Worm (Caenorhabditis elegans) whole organism, young adult: Measurements from ENCODE around the gene egl-20.

Experiments used
- F55B11.4 ChIP-seq: sonication (generic microtip); optimal IDR thresholded peaks from 2 replicates; lab custom pipeline; 2016; ENCODE audit warnings: missing compliant biosample characterization, missing genetic modification characterization, borderline replicate concordance; ENCODE audit not compliant: insufficient read depth
- F57C9.4 ChIP-seq: sonication (generic microtip); optimal IDR thresholded peaks from 2 replicates; lab custom pipeline; 2017; ENCODE audit warnings: mild to moderate bottlenecking, missing genetic modification characterization, missing compliant biosample characterization
- T26A5.8 ChIP-seq: sonication (generic microtip); optimal IDR thresholded peaks from 2 replicates; lab custom pipeline; 2016; ENCODE audit warnings: missing genetic modification characterization, missing compliant biosample characterization
- Y56A3A.18 ChIP-seq: fragments of 200-800 bp; sonication (Bioruptor generic); IDR thresholded peaks from 2 replicates; pipeline ENCODE4 v1.3.6; 2022; ENCODE audit warnings: missing genetic modification reagents, missing genetic modification characterization, missing compliant biosample characterization
- aptf-2 ChIP-seq: fragments of 200-800 bp; sonication (Bioruptor generic); conservative IDR thresholded peaks from 2 replicates; pipeline ENCODE4 v1.3.6; 2022; ENCODE audit warnings: missing genetic modification reagents, missing genetic modification characterization, missing compliant biosample characterization
- ceh-91 ChIP-seq: fragments of 200-800 bp; sonication (Bioruptor generic); IDR thresholded peaks from 2 replicates; pipeline ENCODE4 v1.3.6; 2022; ENCODE audit warnings: missing genetic modification reagents, missing genetic modification characterization, missing compliant biosample characterization
- chd-7 ChIP-seq: sonication (generic microtip); optimal IDR thresholded peaks from 2 replicates; lab custom pipeline; 2016; ENCODE audit warnings: mild to moderate bottlenecking, missing genetic modification characterization, moderate library complexity, missing compliant biosample characterization
- dpff-1 ChIP-seq: sonication (generic microtip); optimal IDR thresholded peaks from 2 replicates; lab custom pipeline; 2017; ENCODE audit warnings: mild to moderate bottlenecking, missing genetic modification characterization, missing compliant biosample characterization
- dpl-1 ChIP-seq: fragments of 150-350 bp; optimal IDR thresholded peaks from 2 replicates; lab custom pipeline; 2014; ENCODE audit warnings: missing biosample characterization, missing genetic modification reagents, missing genetic modification characterization
- efl-1 ChIP-seq: fragments of 150-350 bp; optimal IDR thresholded peaks from 2 replicates; lab custom pipeline; 2014; ENCODE audit warnings: missing biosample characterization, missing genetic modification reagents, missing genetic modification characterization
- egl-18 ChIP-seq: fragments of 200-800 bp; sonication (Bioruptor generic); IDR thresholded peaks from 2 replicates; pipeline ENCODE4 v1.3.6; 2022; ENCODE audit warnings: missing genetic modification reagents, missing genetic modification characterization, missing compliant biosample characterization
- egrh-3 ChIP-seq: fragments of 200-800 bp; sonication (Bioruptor generic); IDR thresholded peaks from 2 replicates; pipeline ENCODE4 v1.3.6; 2022; ENCODE audit warnings: missing genetic modification reagents, missing genetic modification characterization, missing compliant biosample characterization
- ekl-4 ChIP-seq: fragments of 200-800 bp; sonication (Bioruptor generic); IDR thresholded peaks from 2 replicates; pipeline ENCODE4 v1.3.6; 2022; ENCODE audit warnings: missing genetic modification reagents, missing genetic modification characterization, missing compliant biosample characterization
- fkh-3 ChIP-seq: sonication (generic microtip); optimal IDR thresholded peaks from 2 replicates; lab custom pipeline; 2016; ENCODE audit warnings: mild to moderate bottlenecking, missing genetic modification characterization, missing compliant biosample characterization
- hlh-12 ChIP-seq: sonication (generic microtip); optimal IDR thresholded peaks from 2 replicates; lab custom pipeline; 2016; ENCODE audit warnings: missing genetic modification characterization, missing compliant biosample characterization
- hlh-26 ChIP-seq: fragments of 200-800 bp; sonication (Bioruptor generic); conservative IDR thresholded peaks from 2 replicates; pipeline ENCODE4 v1.3.6; 2022; ENCODE audit warnings: missing genetic modification reagents, missing genetic modification characterization, missing compliant biosample characterization
- hsf-1 ChIP-seq: fragments of 200-800 bp; sonication (Bioruptor generic); IDR thresholded peaks from 2 replicates; pipeline ENCODE4 v1.3.6; 2022; ENCODE audit warnings: missing genetic modification reagents, missing genetic modification characterization, missing compliant biosample characterization
- lin-35 ChIP-seq, 3 experiments: fragments of 150-350 bp in 2 of 3; sonication (generic microtip) in 1 of 3; optimal IDR thresholded peaks; 2 replicates each; lab custom pipeline; 2014 to 2018; ENCODE audit warnings: missing biosample characterization in 3 of 3, missing genetic modification characterization in 3 of 3, missing genetic modification reagents in 3 of 3
- lin-54 ChIP-seq: fragments of 200-800 bp; sonication (Bioruptor generic); optimal IDR thresholded peaks from 2 replicates; lab custom pipeline; 2018; ENCODE audit warnings: mild to moderate bottlenecking, missing genetic modification characterization, missing compliant biosample characterization
- madf-6 ChIP-seq: fragments of 200-800 bp; sonication (Bioruptor generic); IDR thresholded peaks from 2 replicates; pipeline ENCODE4 v1.3.6; 2022; ENCODE audit warnings: missing genetic modification reagents, missing genetic modification characterization, missing compliant biosample characterization
- mxl-1 ChIP-seq: sonication (generic microtip); optimal IDR thresholded peaks from 2 replicates; lab custom pipeline; 2016; ENCODE audit warnings: missing genetic modification characterization, missing compliant biosample characterization
- nfyb-1 ChIP-seq: fragments of 200-800 bp; sonication (Bioruptor generic); IDR thresholded peaks from 2 replicates; pipeline ENCODE4 v1.3.6; 2022; ENCODE audit warnings: missing genetic modification reagents, missing genetic modification characterization, missing compliant biosample characterization
- snpc-1.3 ChIP-seq: sonication (generic microtip); optimal IDR thresholded peaks from 2 replicates; lab custom pipeline; 2017; ENCODE audit warnings: missing genetic modification characterization, mild to moderate bottlenecking, missing compliant biosample characterization, antibody characterized with exemption, moderate library complexity, missing genotype, missing genetic modification reagents; ENCODE audit not compliant: insufficient read depth
- snpc-3.4 ChIP-seq: sonication (generic microtip); optimal IDR thresholded peaks from 2 replicates; lab custom pipeline; 2017; ENCODE audit warnings: missing genetic modification characterization, mild to moderate bottlenecking, missing compliant biosample characterization, antibody characterized with exemption, moderate library complexity, missing genotype, missing genetic modification reagents
- snpc-4 ChIP-seq, 5 experiments: fragments of 150-350 bp in 1 of 5; sonication (generic microtip) in 4 of 5; optimal IDR thresholded peaks; 2 replicates each; lab custom pipeline; 2014 to 2018; ENCODE audit warnings: missing genetic modification characterization in 5 of 5, missing biosample characterization in 3 of 5, antibody characterized with exemption in 2 of 5, mild to moderate bottlenecking in 2 of 5, missing compliant biosample characterization in 2 of 5, missing genotype in 2 of 5, moderate library complexity in 2 of 5, missing genetic modification reagents in 1 of 5
- unc-130 ChIP-seq: sonication (generic microtip); optimal IDR thresholded peaks from 2 replicates; lab custom pipeline; 2016; ENCODE audit warnings: missing genetic modification reagents, missing genetic modification characterization, missing compliant biosample characterization
- unc-62 ChIP-seq: fragments of 150-350 bp; optimal IDR thresholded peaks from 2 replicates; lab custom pipeline; 2014; ENCODE audit warnings: missing biosample characterization, missing genetic modification reagents, missing genetic modification characterization
- zfh-2 ChIP-seq: fragments of 200-800 bp; sonication (Bioruptor generic); conservative IDR thresholded peaks from 2 replicates; pipeline ENCODE4 v1.3.6; 2022; ENCODE audit warnings: missing genetic modification reagents, missing genetic modification characterization, missing compliant biosample characterization
- ztf-25 ChIP-seq: fragments of 200-800 bp; sonication (Bioruptor generic); IDR thresholded peaks from 2 replicates; pipeline ENCODE4 v1.3.6; 2022; ENCODE audit warnings: missing genetic modification reagents, missing genetic modification characterization, missing compliant biosample characterization
- ztf-28 ChIP-seq: fragments of 200-800 bp; sonication (Bioruptor generic); IDR thresholded peaks from 2 replicates; pipeline ENCODE4 v1.3.6; 2022; ENCODE audit warnings: missing genetic modification reagents, missing genetic modification characterization, missing compliant biosample characterization

The egl-20 gene

DNA sequence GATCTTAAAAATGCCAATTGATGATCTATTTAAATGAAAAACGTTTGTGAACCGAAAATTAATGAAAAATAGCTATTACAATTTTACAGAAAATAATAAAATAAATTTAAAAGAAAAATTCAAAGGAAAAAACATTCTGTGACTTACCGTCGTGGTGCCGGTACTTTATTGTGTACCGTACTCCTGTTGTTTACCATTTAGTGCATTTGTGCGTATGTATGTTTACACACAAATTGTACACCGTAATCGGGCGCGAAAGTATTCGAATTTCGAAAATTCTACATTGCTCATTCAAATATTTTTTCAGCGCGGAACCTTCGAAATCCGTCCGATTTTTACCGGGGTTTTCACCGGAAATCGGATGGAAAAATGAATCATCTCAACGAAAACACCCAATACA lies 37.3 kb downstream of the egl-20 start, which contains the start of gene T13F2.6 (continued):
- TF ChIP-seq F55B11.4 (tag; lab: Kevin White, UChicago), result no peak
- TF ChIP-seq T26A5.8, result no peak
- TF ChIP-seq snpc-3.4 (tag; lab: Kevin White, UChicago), result peak; percentile 80
- no peak for TF ChIP-seq F57C9.4 (tag; lab: Kevin White, UChicago)
- TF ChIP-seq snpc-1.3 (tag; lab: Kevin White, UChicago), result peak; percentile 91
- no peak for TF ChIP-seq Y56A3A.18

DNA sequence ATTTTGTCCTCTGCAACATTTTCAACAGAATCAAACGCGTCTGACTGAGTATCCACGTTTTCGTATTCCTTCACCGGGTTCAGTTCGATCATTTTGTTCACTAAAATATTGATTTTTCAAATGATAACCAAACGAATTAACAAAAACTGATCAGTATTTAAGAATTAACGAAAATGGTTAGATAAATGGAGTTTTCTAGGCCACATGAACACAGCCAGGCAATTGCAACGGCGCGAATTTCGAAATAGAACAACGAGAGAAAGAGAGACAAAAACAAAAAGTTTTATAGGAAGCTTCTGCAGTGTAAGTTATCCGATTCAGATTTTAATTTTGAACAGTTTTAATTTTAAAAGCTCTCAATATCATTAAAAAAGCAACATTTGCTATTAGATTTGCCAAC lies 37.8 kb downstream of the egl-20 start, which contains the start of gene sna-2:
Gene sna-2, minus strand, starts transcription at position 100 of the 400 bp plus-strand sequence.
- TF ChIP-seq hsf-1 (GFP tag; lab: Robert Waterston, UW) (no peak), efl-1 (GFP tag; lab: Kevin White, UChicago) (peak; percentile 46), ceh-91 (GFP tag; lab: Robert Waterston, UW) (no peak), ekl-4 (GFP tag; lab: Robert Waterston, UW) (no peak), unc-62 (no peak), dpff-1 (no peak), madf-6 (GFP tag; lab: Robert Waterston, UW) (0 out of 2 replicates have a peak, but pooled peaks have one; percentile 27), snpc-4 (GFP tag; optimal IDR thresholded peaks at IDR 0.05; lab: Kevin White, UChicago) (no peak), snpc-4 (tag; optimal IDR thresholded peaks at IDR 0.05; lab: Kevin White, UChicago) (peak in 1 of 4 experiments; percentile 26), lin-54 (peak; percentile 58), nfyb-1 (no peak), unc-130 (GFP tag; lab: Kevin White, UChicago) (no peak), egl-18 (no peak), dpl-1 (GFP tag; lab: Kevin White, UChicago) (peak; percentile 60), lin-35 (GFP tag; optimal IDR thresholded peaks at IDR 0.05; lab: Kevin White, UChicago) (peak in 1 of 3 experiments; percentile 83), egrh-3 (GFP tag; lab: Robert Waterston, UW) (no peak)

DNA sequence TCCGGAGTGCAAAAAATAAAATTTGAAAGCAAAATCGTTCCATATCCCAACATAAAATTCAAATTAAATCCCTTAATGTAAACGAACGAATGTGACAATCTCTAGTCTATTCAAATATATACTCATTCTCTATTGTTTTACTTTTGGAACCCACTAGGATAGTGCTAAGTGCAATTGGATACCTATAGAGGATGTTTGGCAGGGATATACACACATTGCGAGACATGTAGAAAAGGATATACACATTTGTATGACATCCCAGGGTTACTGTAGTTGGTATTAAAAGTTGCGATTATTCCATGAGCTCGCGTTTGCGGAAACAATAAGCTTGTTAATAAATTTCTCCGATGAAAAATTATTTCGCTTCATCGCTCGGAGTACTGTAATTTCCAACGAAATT lies 41.9 kb downstream of the egl-20 start:
- TF ChIP-seq zfh-2 (GFP tag; lab: Robert Waterston, UW) (no peak), mxl-1 (no peak), hlh-26 (GFP tag; lab: Robert Waterston, UW) (no peak), lin-54 (no peak), chd-7 (tag; lab: Kevin White, UChicago) (no peak), hlh-12 (tag; lab: Kevin White, UChicago) (no peak), ztf-25 (GFP tag; lab: Robert Waterston, UW) (no peak), lin-35 (GFP tag; optimal IDR thresholded peaks at IDR 0.05; lab: Kevin White, UChicago) (no peak)

ce11 chrIV:9772096-9772720 lies 43.1 kb downstream of the egl-20 start, which contains the start of gene cav-1:
Gene cav-1 (plus strand): TSS chrIV:9772510.
- 0 out of 2 replicates have a peak, but pooled peaks have one; percentile 53 for TF ChIP-seq aptf-2 (GFP tag; lab: Robert Waterston, UW)
- no peak for TF ChIP-seq ztf-28 (GFP tag; lab: Robert Waterston, UW)
- TF ChIP-seq unc-62, result peak; percentile 34

DNA sequence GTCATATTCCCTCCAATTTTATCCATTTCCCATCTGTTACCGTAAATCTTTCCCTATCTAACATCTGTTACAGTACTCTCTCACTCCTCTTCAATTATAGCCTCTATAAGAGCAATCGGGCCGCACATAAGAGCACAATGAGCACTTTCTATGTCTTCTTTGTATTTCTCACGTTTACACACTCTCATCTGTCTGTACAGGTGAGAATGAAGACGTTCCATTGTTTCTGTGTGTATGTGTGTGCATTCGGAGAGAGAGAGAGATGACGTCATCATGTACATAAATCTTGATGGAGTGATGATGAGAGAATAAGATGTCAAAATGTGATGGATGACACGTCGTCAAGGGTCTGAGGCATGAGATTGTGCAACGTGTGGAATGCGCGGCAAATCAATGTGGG lies 44.5 kb downstream of the egl-20 start:
- TF ChIP-seq fkh-3 (tag; lab: Kevin White, UChicago) (no peak), unc-62 (peak; percentile 95)
